Worm (Caenorhabditis elegans) whole organism, L1 larva: ENCODE results near the gene ZC155.2.

Source experiments
- F16B12.6 ChIP-seq: fragments of 150-350 bp; optimal IDR thresholded peaks from 2 replicates; lab custom pipeline; 2014; ENCODE audit warnings: missing biosample characterization, missing genetic modification characterization
- Y116A8C.19 ChIP-seq: sonication (generic microtip); optimal IDR thresholded peaks from 2 replicates; lab custom pipeline; 2016; ENCODE audit warnings: missing compliant biosample characterization, missing genetic modification characterization, borderline replicate concordance
- aha-1 ChIP-seq: fragments of 150-350 bp; optimal IDR thresholded peaks from 2 replicates; lab custom pipeline; 2014; ENCODE audit warnings: missing biosample characterization, missing genetic modification characterization
- alr-1 ChIP-seq: fragments of 200-800 bp; sonication (Bioruptor generic); optimal IDR thresholded peaks from 2 replicates; lab custom pipeline; 2018; ENCODE audit warnings: borderline replicate concordance, mild to moderate bottlenecking, missing genetic modification characterization, missing compliant biosample characterization
- aly-2 ChIP-seq: fragments of 150-350 bp; optimal IDR thresholded peaks from 2 replicates; lab custom pipeline; 2014; ENCODE audit warnings: missing biosample characterization, missing genetic modification characterization
- ama-1 ChIP-seq: fragments of 150-350 bp; optimal IDR thresholded peaks from 2 replicates; lab custom pipeline; 2014
- blmp-1 ChIP-seq: fragments of 150-350 bp; optimal IDR thresholded peaks from 2 replicates; lab custom pipeline; 2014; ENCODE audit warnings: missing biosample characterization, missing genetic modification characterization
- ceh-63 ChIP-seq: fragments of 200-800 bp; sonication (Bioruptor generic); optimal IDR thresholded peaks from 2 replicates; lab custom pipeline; 2018; ENCODE audit warnings: mild to moderate bottlenecking, missing genetic modification characterization, missing compliant biosample characterization
- ceh-82 ChIP-seq, 3 experiments: fragments of 150-350 bp in 1 of 3; sonication (generic microtip) in 2 of 3; optimal IDR thresholded peaks; 2 replicates each; lab custom pipeline; 2014 to 2017; ENCODE audit warnings: missing biosample characterization in 3 of 3, missing genetic modification characterization in 3 of 3
- ceh-88 ChIP-seq: fragments of 200-800 bp; sonication (Bioruptor generic); IDR thresholded peaks from 2 replicates; pipeline ENCODE4 v1.3.6; 2022; ENCODE audit warnings: missing genetic modification characterization, missing compliant biosample characterization
- ces-1 ChIP-seq: fragments of 150-350 bp; optimal IDR thresholded peaks from 2 replicates; lab custom pipeline; 2014; ENCODE audit warnings: missing biosample characterization, missing genetic modification reagents, missing genetic modification characterization
- efl-1 ChIP-seq, 4 experiments: fragments of 150-350 bp; optimal IDR thresholded peaks in 3 of 4; peaks in 1 of 4; 1 replicate in 1 of 4; 2 replicates in 3 of 4; lab custom pipeline; 2014; ENCODE audit warnings: missing biosample characterization in 2 of 4, missing genetic modification characterization in 2 of 4, missing genetic modification reagents in 2 of 4
- efl-3 ChIP-seq: fragments of 200-800 bp; sonication (Bioruptor generic); optimal IDR thresholded peaks from 2 replicates; lab custom pipeline; 2018; ENCODE audit warnings: mild to moderate bottlenecking, missing genetic modification characterization, missing compliant biosample characterization
- egl-27 ChIP-seq, 2 experiments: fragments of 150-350 bp in 1 of 2; sonication (generic microtip); optimal IDR thresholded peaks; 3 replicates each; lab custom pipeline; 2017 to 2018; ENCODE audit warnings: missing biosample characterization in 2 of 2, missing genetic modification characterization in 2 of 2, missing genetic modification reagents in 2 of 2
- elt-3 ChIP-seq, 6 experiments: fragments of 150-350 bp in 1 of 6; sonication (generic microtip); optimal IDR thresholded peaks; 2 replicates each; lab custom pipeline; 2017 to 2018; ENCODE audit warnings: missing biosample characterization in 6 of 6, missing genetic modification characterization in 6 of 6, inconsistent platforms in 1 of 6
- ets-5 ChIP-seq: fragments of 200-800 bp; sonication (Bioruptor generic); IDR thresholded peaks from 2 replicates; pipeline ENCODE4 v1.3.6; 2022; ENCODE audit warnings: missing genetic modification characterization, missing compliant biosample characterization
- fos-1 ChIP-seq: fragments of 150-350 bp; optimal IDR thresholded peaks from 2 replicates; lab custom pipeline; 2014; ENCODE audit warnings: missing biosample characterization, missing genetic modification characterization
- hlh-4 ChIP-seq: sonication (generic microtip); optimal IDR thresholded peaks from 2 replicates; lab custom pipeline; 2016; ENCODE audit warnings: mild to moderate bottlenecking, missing genetic modification characterization, missing compliant biosample characterization
- irx-1 ChIP-seq: sonication (generic microtip); optimal IDR thresholded peaks from 2 replicates; lab custom pipeline; 2016; ENCODE audit warnings: missing genetic modification characterization, missing compliant biosample characterization
- isw-1 ChIP-seq: fragments of 200-800 bp; sonication (Bioruptor generic); IDR thresholded peaks from 2 replicates; pipeline ENCODE4 v1.3.6; 2022; ENCODE audit warnings: missing genetic modification characterization, missing compliant biosample characterization
- lin-13 ChIP-seq: fragments of 150-350 bp; optimal IDR thresholded peaks from 2 replicates; lab custom pipeline; 2014; ENCODE audit warnings: missing biosample characterization, missing genetic modification reagents, missing genetic modification characterization
- lin-35 ChIP-seq, 2 experiments: fragments of 150-350 bp; optimal IDR thresholded peaks; 2 replicates each; lab custom pipeline; 2014; ENCODE audit warnings: missing biosample characterization in 2 of 2, missing genetic modification characterization in 2 of 2, missing genetic modification reagents in 2 of 2
- lin-39 ChIP-seq: fragments of 150-350 bp; optimal IDR thresholded peaks from 2 replicates; lab custom pipeline; 2014; ENCODE audit warnings: missing biosample characterization, missing genetic modification reagents, missing genetic modification characterization
- mab-9 ChIP-seq: fragments of 200-800 bp; sonication (Bioruptor generic); IDR thresholded peaks from 2 replicates; pipeline ENCODE4 v1.3.6; 2022; ENCODE audit warnings: missing genetic modification reagents, missing genetic modification characterization, missing compliant biosample characterization
- mdl-1 ChIP-seq, 2 experiments: fragments of 150-350 bp; optimal IDR thresholded peaks; 2 replicates each; lab custom pipeline; 2014 to 2017; ENCODE audit warnings: missing biosample characterization in 2 of 2, missing genetic modification characterization in 2 of 2, inconsistent platforms in 1 of 2
- mef-2 ChIP-seq: fragments of 150-350 bp; optimal IDR thresholded peaks from 2 replicates; lab custom pipeline; 2014; ENCODE audit warnings: missing biosample characterization, missing genetic modification characterization
- mep-1 ChIP-seq: fragments of 150-350 bp; optimal IDR thresholded peaks from 2 replicates; lab custom pipeline; 2014; ENCODE audit warnings: missing biosample characterization, missing genetic modification characterization
- nhr-11 ChIP-seq: fragments of 150-350 bp; optimal IDR thresholded peaks from 2 replicates; lab custom pipeline; 2014; ENCODE audit warnings: missing biosample characterization, missing genetic modification characterization
- nhr-19 ChIP-seq: fragments of 200-800 bp; sonication (Bioruptor generic); conservative IDR thresholded peaks from 2 replicates; pipeline ENCODE4 v1.3.6; 2022; ENCODE audit warnings: missing genetic modification characterization, missing compliant biosample characterization
- nhr-237 ChIP-seq: fragments of 150-350 bp; optimal IDR thresholded peaks from 2 replicates; lab custom pipeline; 2014; ENCODE audit warnings: missing biosample characterization, missing genetic modification characterization
- nhr-47 ChIP-seq: sonication (generic microtip); optimal IDR thresholded peaks from 2 replicates; lab custom pipeline; 2016; ENCODE audit warnings: mild to moderate bottlenecking, missing genetic modification characterization, moderate library complexity, missing compliant biosample characterization
- nhr-71 ChIP-seq: sonication (generic microtip); optimal IDR thresholded peaks from 2 replicates; lab custom pipeline; 2016; ENCODE audit warnings: mild to moderate bottlenecking, missing genetic modification characterization, moderate library complexity, missing compliant biosample characterization
- nhr-76 ChIP-seq: sonication (generic microtip); optimal IDR thresholded peaks from 2 replicates; lab custom pipeline; 2017; ENCODE audit warnings: missing biosample characterization, missing genetic modification characterization
- nhr-85 ChIP-seq: sonication (generic microtip); peaks from one replicate; lab custom pipeline; 2016; ENCODE audit warnings: missing genetic modification characterization, inconsistent platforms, missing compliant biosample characterization
- nhr-90 ChIP-seq: sonication (generic microtip); optimal IDR thresholded peaks from 2 replicates; lab custom pipeline; 2016; ENCODE audit warnings: mild to moderate bottlenecking, missing genetic modification characterization, missing compliant biosample characterization; ENCODE audit not compliant: poor library complexity
- pag-3 ChIP-seq: sonication (generic microtip); optimal IDR thresholded peaks from 2 replicates; lab custom pipeline; 2017; ENCODE audit warnings: missing genetic modification characterization, mild to moderate bottlenecking, missing compliant biosample characterization, antibody characterized with exemption, borderline replicate concordance; ENCODE audit not compliant: insufficient read depth
- pax-3 ChIP-seq: fragments of 200-800 bp; sonication (Bioruptor generic); optimal IDR thresholded peaks from 2 replicates; lab custom pipeline; 2018; ENCODE audit warnings: mild to moderate bottlenecking, missing genetic modification characterization, moderate library complexity, missing compliant biosample characterization
- skn-1 ChIP-seq: fragments of 150-350 bp; optimal IDR thresholded peaks from 2 replicates; lab custom pipeline; 2014; ENCODE audit warnings: missing biosample characterization, missing genetic modification characterization
- sox-4 ChIP-seq: sonication (generic microtip); optimal IDR thresholded peaks from 2 replicates; lab custom pipeline; 2016; ENCODE audit warnings: missing genetic modification characterization, missing compliant biosample characterization
- sptf-1 ChIP-seq: fragments of 150-350 bp; optimal IDR thresholded peaks from 2 replicates; lab custom pipeline; 2014; ENCODE audit warnings: missing biosample characterization, missing genetic modification characterization
- sup-37 ChIP-seq: fragments of 200-800 bp; sonication (Bioruptor generic); optimal IDR thresholded peaks from 2 replicates; lab custom pipeline; 2018; ENCODE audit warnings: mild to moderate bottlenecking, missing genetic modification characterization, missing compliant biosample characterization
- tlp-1 ChIP-seq: fragments of 150-350 bp; optimal IDR thresholded peaks from 2 replicates; lab custom pipeline; 2014; ENCODE audit warnings: missing biosample characterization, missing genetic modification characterization
- unc-130 ChIP-seq: fragments of 150-350 bp; optimal IDR thresholded peaks from 2 replicates; lab custom pipeline; 2017; ENCODE audit warnings: missing biosample characterization, missing genetic modification characterization, inconsistent platforms
- unc-62 ChIP-seq: fragments of 150-350 bp; optimal IDR thresholded peaks from 2 replicates; lab custom pipeline; 2014; ENCODE audit warnings: missing biosample characterization, missing genetic modification reagents, missing genetic modification characterization
- xbp-1 ChIP-seq: sonication (generic microtip); optimal IDR thresholded peaks from 2 replicates; lab custom pipeline; 2016; ENCODE audit warnings: missing genetic modification characterization, missing compliant biosample characterization
- zip-4 ChIP-seq: fragments of 200-800 bp; sonication (Bioruptor generic); optimal IDR thresholded peaks from 2 replicates; lab custom pipeline; 2018; ENCODE audit warnings: mild to moderate bottlenecking, missing genetic modification characterization, moderate library complexity, missing compliant biosample characterization
- ztf-4 ChIP-seq: fragments of 150-350 bp; optimal IDR thresholded peaks from 2 replicates; lab custom pipeline; 2014; ENCODE audit warnings: missing biosample characterization, missing genetic modification characterization

ZC155.2 gene

DNA sequence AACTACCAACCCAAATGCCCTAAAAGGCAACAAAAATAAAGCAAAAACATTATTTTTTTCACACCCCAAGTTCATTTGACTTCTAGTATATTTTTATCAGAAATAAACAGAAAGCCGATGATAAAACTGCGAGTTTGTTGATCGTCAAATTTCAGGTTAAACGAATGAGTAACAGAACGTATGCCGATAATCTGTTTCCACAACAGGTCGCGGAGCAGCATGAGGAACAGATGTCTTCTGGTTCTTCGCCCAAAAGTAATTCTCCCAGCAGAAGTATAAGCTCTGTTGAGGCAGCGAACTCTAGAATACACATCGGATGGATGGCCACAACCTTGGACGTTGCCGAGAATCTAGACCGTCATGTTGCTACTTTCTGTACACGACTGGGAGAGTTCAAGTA lies 11.6 kb downstream of the ZC155.2 start, which contains the start of gene prmt-5 (continued):
- peak; percentile 14 for TF ChIP-seq fos-1 (tag; lab: Kevin White, UChicago)
- no peak for TF ChIP-seq ceh-63 (GFP tag; lab: Kevin White, UChicago)
- no peak for TF ChIP-seq mab-9
- no peak for TF ChIP-seq sptf-1 (tag; lab: Kevin White, UChicago)
- no peak for TF ChIP-seq nhr-237 (tag; lab: Kevin White, UChicago)
- TF ChIP-seq efl-3 = no peak
- no peak for TF ChIP-seq pax-3 (tag; lab: Kevin White, UChicago)
- peak; percentile 17 for TF ChIP-seq nhr-90
- TF ChIP-seq ztf-4 = peak; percentile 45
- TF ChIP-seq sox-4 (tag; lab: Kevin White, UChicago) = no peak
- no peak for TF ChIP-seq unc-130 (tag; lab: Kevin White, UChicago)
- no peak for TF ChIP-seq Y116A8C.19 (tag; lab: Kevin White, UChicago)
- TF ChIP-seq nhr-47 (tag; lab: Kevin White, UChicago) = peak; percentile 46
- no peak for TF ChIP-seq tlp-1
- no peak for TF ChIP-seq mep-1 (tag; lab: Kevin White, UChicago)
- TF ChIP-seq pag-3 (tag; lab: Kevin White, UChicago) = no peak
- TF ChIP-seq isw-1 (GFP tag; lab: Robert Waterston, UW) = no peak
- no peak for TF ChIP-seq mdl-1 (tag; optimal IDR thresholded peaks at IDR 0.05; lab: Kevin White, UChicago)
- no peak for TF ChIP-seq alr-1 (tag; lab: Kevin White, UChicago)
- peak; percentile 51 for TF ChIP-seq nhr-71 (tag; lab: Kevin White, UChicago)
- TF ChIP-seq ama-1 (lab: Kevin White, UChicago) = peak; percentile 90
- no peak for TF ChIP-seq ces-1 (GFP tag; lab: Kevin White, UChicago)
- TF ChIP-seq ets-5 (GFP tag; lab: Robert Waterston, UW) = no peak
- no peak for TF ChIP-seq elt-3 (tag; optimal IDR thresholded peaks at IDR 0.05; lab: Kevin White, UChicago)
- TF ChIP-seq unc-62 (GFP tag; lab: Kevin White, UChicago) = no peak
- peak; percentile 25; the same call in 1 of the 2 replicates for TF ChIP-seq nhr-19 (GFP tag; lab: Robert Waterston, UW)
- no peak for TF ChIP-seq nhr-11
- TF ChIP-seq efl-1 (optimal IDR thresholded peaks at IDR 0.05; lab: Kevin White, UChicago) = peak; percentile 21 to 41
- peak in 1 of 2 experiments; percentile 77 for TF ChIP-seq efl-1 (GFP tag; optimal IDR thresholded peaks at IDR 0.05 in 1 of 2; lab: Kevin White, UChicago)
- TF ChIP-seq irx-1 = no peak
- TF ChIP-seq hlh-4 (tag; lab: Kevin White, UChicago) = no peak
- TF ChIP-seq aha-1 = no peak
- no peak for TF ChIP-seq lin-13 (GFP tag; lab: Kevin White, UChicago)
- no peak for TF ChIP-seq ceh-82 (tag; optimal IDR thresholded peaks at IDR 0.05; lab: Kevin White, UChicago)
- TF ChIP-seq skn-1 (tag; lab: Kevin White, UChicago) = no peak
- TF ChIP-seq lin-39 (tag; lab: Kevin White, UChicago) = no peak
- TF ChIP-seq ceh-88 = no peak
- peak; percentile 92 for TF ChIP-seq aly-2 (tag; lab: Kevin White, UChicago)
- TF ChIP-seq sup-37 (GFP tag; lab: Kevin White, UChicago) = peak; percentile 24
- TF ChIP-seq egl-27 (tag; optimal IDR thresholded peaks at IDR 0.05; lab: Kevin White, UChicago) = no peak
- TF ChIP-seq nhr-76 = no peak
- no peak for TF ChIP-seq nhr-85 (tag; lab: Kevin White, UChicago)
- TF ChIP-seq blmp-1 (tag; lab: Kevin White, UChicago) = no peak
- peak; percentile 37 for TF ChIP-seq zip-4 (GFP tag; lab: Kevin White, UChicago)
- TF ChIP-seq lin-35 (GFP tag; optimal IDR thresholded peaks at IDR 0.05; lab: Kevin White, UChicago) = no peak
- no peak for TF ChIP-seq F16B12.6
- TF ChIP-seq xbp-1 = peak; percentile 3
- TF ChIP-seq mef-2 (tag; lab: Kevin White, UChicago) = no peak
